Worm (Caenorhabditis elegans) whole organism, mixed stage, embryonic: Measurements from ENCODE around the gene K06H6.1.

Experiments
- ham-2 ChIP-seq: fragments of 200-800 bp; sonication (Bioruptor generic); optimal IDR thresholded peaks from 2 replicates; lab custom pipeline; 2018; ENCODE audit warnings: mild to moderate bottlenecking, missing genetic modification characterization, missing compliant biosample characterization
- lin-13 ChIP-seq: fragments of 150-350 bp; optimal IDR thresholded peaks from 2 replicates; lab custom pipeline; 2014; ENCODE audit warnings: missing biosample characterization, missing genetic modification characterization
- mep-1 ChIP-seq: fragments of 150-350 bp; optimal IDR thresholded peaks from 2 replicates; lab custom pipeline; 2017; ENCODE audit warnings: missing biosample characterization, missing genetic modification reagents, missing genetic modification characterization, inconsistent platforms
- nhr-237 ChIP-seq: fragments of 150-350 bp; optimal IDR thresholded peaks from 2 replicates; lab custom pipeline; 2014; ENCODE audit warnings: missing biosample characterization, missing genetic modification characterization
- nhr-28 ChIP-seq: fragments of 150-350 bp; optimal IDR thresholded peaks from 2 replicates; lab custom pipeline; 2014; ENCODE audit warnings: missing biosample characterization, missing genetic modification characterization
- nhr-76 ChIP-seq: sonication (generic microtip); optimal IDR thresholded peaks from 2 replicates; lab custom pipeline; 2017; ENCODE audit warnings: missing biosample characterization, missing genetic modification characterization
- unc-62 ChIP-seq: fragments of 150-350 bp; optimal IDR thresholded peaks from 2 replicates; lab custom pipeline; 2014; ENCODE audit warnings: missing biosample characterization, missing genetic modification reagents, missing genetic modification characterization

- no peak for TF ChIP-seq nhr-237 (tag; lab: Kevin White, UChicago)
- no peak for TF ChIP-seq mep-1 (tag; lab: Kevin White, UChicago)
- TF ChIP-seq nhr-76 (tag; lab: Kevin White, UChicago): no peak
- TF ChIP-seq ham-2 (GFP tag; lab: Kevin White, UChicago): no peak
- no peak for TF ChIP-seq lin-13 (tag; lab: Kevin White, UChicago)
- no peak for TF ChIP-seq nhr-28 (tag; lab: Kevin White, UChicago)
- TF ChIP-seq unc-62 (GFP tag; lab: Kevin White, UChicago): no peak
Observed at ce11 chrV:585472-585871, 2.4 kb upstream of the K06H6.1 start, which contains the start of gene K06H6.2.
